Worm (Caenorhabditis elegans): ENCODE data around the gene utp-20.
A peak's percentile ranks its signal among the peaks of the same experiment; 100 is the strongest.

DNA sequence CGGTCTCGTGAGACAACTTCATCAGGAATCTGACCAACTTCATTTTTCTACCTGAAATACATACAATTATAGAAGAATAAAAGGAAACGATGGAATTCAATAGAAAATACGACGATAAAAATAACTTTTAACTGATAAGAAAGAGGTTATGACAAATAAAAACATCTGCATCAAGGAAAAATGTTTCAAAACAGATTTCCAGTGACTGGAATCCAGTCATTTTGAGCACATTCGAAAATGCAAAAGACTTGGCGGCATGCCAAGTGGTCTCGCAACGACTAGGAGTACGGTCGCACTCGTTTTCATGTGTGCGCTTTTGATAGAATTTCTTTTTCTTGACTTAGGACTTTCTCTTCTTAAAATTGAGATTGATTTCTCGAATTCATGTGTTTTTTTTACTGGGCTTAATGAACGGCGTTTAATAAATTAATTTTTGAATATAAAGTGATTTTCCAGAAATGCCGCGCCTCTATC is 46.4 kb upstream of the utp-20 start, which contains the start of the genes snr-3 and rsp-5:
- TF ChIP-seq aly-2 (tag; optimal IDR thresholded peaks at IDR 0.05) = no peak
- peak; percentile 95 for TF ChIP-seq nfya-1 (tag; optimal IDR thresholded peaks at IDR 0.05; ENCODE audit: insufficient read depth)

All from whole organism, L3 larva.